Worm (Caenorhabditis elegans): Measurements from ENCODE around the gene clk-1.

Gene clk-1

DNA sequence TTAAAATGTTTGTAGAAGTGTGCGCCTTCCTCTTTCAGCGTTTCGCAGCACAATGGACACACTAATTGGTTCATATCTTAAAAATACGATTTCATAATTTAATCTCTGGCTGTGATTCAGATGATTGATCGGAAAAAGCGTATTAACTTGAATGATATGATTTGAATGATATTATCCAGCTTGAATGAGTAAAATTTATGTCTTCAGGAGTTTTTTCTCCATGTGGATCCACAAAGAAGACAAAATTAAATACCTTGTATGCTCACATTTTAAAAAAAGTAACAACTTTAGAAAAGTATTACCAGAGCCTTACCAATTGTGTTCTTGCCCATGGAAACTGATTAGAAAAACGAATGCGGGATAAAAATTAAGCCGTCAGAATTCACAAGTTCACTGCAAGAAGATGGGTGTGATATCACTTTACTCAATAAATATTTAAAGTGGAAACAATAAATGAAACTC lies 4.3 kb upstream of the clk-1 start, which contains the start of gene ztf-8 (continued):
- TF ChIP-seq B0261.1 (tag; optimal IDR thresholded peaks at IDR 0.05), result peak; percentile 2
- no peak for TF ChIP-seq nhr-27 (tag; optimal IDR thresholded peaks at IDR 0.05)
- no peak for TF ChIP-seq F57C9.4 (tag; optimal IDR thresholded peaks at IDR 0.05)
- TF ChIP-seq hmg-20 (GFP tag; IDR thresholded peaks at IDR 0.05), result no peak

DNA sequence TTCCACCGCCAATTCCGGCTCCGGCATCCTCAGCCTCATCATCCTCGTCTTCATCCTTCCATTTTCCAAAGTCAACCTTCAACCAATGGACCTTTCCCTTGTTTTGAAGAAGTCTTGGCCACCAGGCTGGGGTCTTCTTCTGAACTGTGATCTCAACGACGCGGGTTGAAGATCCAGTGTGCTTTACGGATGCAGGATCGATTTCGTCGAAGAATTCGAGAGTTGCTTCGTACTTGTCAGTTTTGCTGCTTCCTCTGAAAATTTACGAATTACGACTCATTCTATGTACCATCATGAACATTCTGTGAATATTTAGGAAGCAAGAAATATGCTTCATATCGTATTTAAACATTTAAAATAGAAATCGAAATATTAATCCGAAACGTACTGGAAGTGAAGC lies 3.4 kb upstream of the clk-1 start:
- TF ChIP-seq hsf-1 (GFP tag; IDR thresholded peaks at IDR 0.05) (peak; percentile 27; the same call in 1 of the 2 replicates), rec-8 (tag; optimal IDR thresholded peaks at IDR 0.05) (no peak), B0336.3 (GFP tag; IDR thresholded peaks at IDR 0.05) (peak; percentile 25; the same call in 1 of the 2 replicates), repo-1 (tag; optimal IDR thresholded peaks at IDR 0.05) (no peak), madf-3 (GFP tag; IDR thresholded peaks at IDR 0.05) (0 out of 2 replicates have a peak, but pooled peaks have one; percentile 58), lin-26 (GFP tag; IDR thresholded peaks at IDR 0.05) (peak; percentile 37), nhr-120 (GFP tag; IDR thresholded peaks at IDR 0.05) (no peak), mcd-1 (GFP tag; IDR thresholded peaks at IDR 0.05) (peak; percentile 17; the same call in 1 of the 2 replicates), cebp-2 (GFP tag; IDR thresholded peaks at IDR 0.05) (0 out of 2 replicates have a peak, but pooled peaks have one; percentile 50), F57A8.1 (GFP tag; optimal IDR thresholded peaks at IDR 0.05) (no peak)

DNA sequence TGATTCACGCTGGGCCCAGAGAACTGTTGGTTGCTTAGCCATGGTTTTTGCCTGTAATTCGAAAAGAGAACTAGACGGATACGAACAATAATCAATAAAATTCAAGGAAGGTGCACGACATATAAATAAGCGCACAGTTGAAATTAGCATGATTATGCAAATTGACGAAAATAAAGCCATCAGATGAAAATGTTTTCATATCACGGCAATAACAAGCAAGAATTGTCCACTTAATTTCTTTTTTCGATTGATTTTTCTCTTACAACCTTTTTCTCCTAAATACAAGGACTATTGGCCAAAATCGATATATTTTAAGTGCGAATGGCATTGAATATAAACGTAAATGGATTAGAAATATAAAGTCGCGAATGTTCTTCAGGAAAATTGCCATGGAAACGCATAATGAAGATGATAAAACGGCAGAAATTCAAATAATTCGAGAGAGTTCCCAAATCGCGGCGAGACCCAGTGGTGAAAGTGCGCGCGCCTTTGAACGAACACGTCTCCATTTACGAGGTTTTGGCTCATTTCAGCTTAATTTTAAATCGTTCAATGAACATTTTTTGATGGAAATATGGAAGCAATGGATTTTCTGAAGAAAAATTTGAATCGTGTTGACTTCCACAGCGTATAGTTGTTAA lies 2.9 kb upstream of the clk-1 start, which contains the start of the genes daf-41 and toc-1:
daf-41 (minus strand) TSS at position 51 of the 641 bp plus-strand sequence.
toc-1 (plus strand) TSS at position 537 of the 641 bp plus-strand sequence.
- TF ChIP-seq madf-6 (GFP tag; IDR thresholded peaks at IDR 0.05), result no peak
- no peak for TF ChIP-seq ceh-40 (GFP tag; IDR thresholded peaks at IDR 0.05)
- no peak for TF ChIP-seq nfya-1 (tag; optimal IDR thresholded peaks at IDR 0.05; ENCODE audit: borderline replicate concordance, insufficient read depth)
- TF ChIP-seq K11D2.4 (GFP tag; IDR thresholded peaks at IDR 0.05), result no peak
- TF ChIP-seq ZK185.1 (tag; optimal IDR thresholded peaks at IDR 0.05; ENCODE audit: poor library complexity, severe bottlenecking), result no peak
- TF ChIP-seq nhr-179 (tag; optimal IDR thresholded peaks at IDR 0.05), result no peak
- peak; percentile 39 for TF ChIP-seq lin-54 (GFP tag; optimal IDR thresholded peaks at IDR 0.05)
- TF ChIP-seq F33H1.4 (GFP tag; IDR thresholded peaks at IDR 0.05), result peak; percentile 80
- no peak for TF ChIP-seq ccch-3 (GFP tag; optimal IDR thresholded peaks at IDR 0.05)
- no peak for TF ChIP-seq Y56A3A.18 (GFP tag; IDR thresholded peaks at IDR 0.05)
- peak; percentile 15; the same call in 1 of the 2 replicates for TF ChIP-seq dox-1 (GFP tag; IDR thresholded peaks at IDR 0.05)
- peak; percentile 77 to 86 for TF ChIP-seq let-607 (tag; optimal IDR thresholded peaks at IDR 0.05)
- TF ChIP-seq hsf-1 (GFP tag; IDR thresholded peaks at IDR 0.05), result peak; percentile 83

DNA sequence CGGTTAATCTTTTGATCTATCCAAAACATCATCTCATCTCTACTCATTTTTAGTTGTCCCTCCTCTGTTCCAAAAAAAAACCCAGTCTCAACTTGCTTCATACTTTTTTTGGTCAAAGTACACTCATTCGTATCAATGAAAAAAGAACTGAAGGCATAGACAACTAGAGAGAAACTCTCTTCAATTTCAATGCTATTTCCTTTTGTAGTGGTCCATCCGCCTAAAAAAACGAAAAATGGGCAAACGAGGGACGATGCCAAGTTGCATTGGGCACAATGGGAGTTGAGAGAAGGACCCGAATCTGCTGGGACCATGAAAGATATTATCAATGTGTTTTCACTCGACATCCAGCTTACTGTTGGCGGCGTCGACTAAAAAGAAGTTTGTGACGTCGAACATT lies 2.5 kb downstream of the clk-1 start:
- TF ChIP-seq snpc-3.4 (tag; optimal IDR thresholded peaks at IDR 0.05) (no peak), hmg-1.2 (GFP tag; IDR thresholded peaks at IDR 0.05) (peak; percentile 90), nfyb-1 (GFP tag; IDR thresholded peaks at IDR 0.05) (no peak)

DNA sequence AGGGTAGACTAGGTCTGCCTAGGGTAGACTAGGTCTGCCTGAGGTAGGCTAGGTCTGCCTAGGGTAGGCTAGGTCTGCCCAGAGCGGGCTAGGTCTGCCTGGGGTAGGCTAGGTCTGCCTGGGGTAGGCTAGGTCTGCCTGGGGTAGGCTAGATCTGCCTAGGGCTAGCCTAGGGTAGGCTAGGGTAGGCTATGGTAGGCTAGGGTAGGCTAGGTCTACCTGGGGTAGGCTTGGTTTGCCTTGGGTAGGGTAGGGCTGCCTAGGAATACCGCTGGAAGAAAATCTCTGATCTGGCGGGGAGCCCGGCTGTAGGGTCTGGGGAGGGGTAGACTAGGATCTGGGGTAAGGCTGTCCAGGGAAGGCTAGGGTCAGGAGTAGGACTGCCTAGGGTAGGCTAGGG lies 7.8 kb downstream of the clk-1 start:
- TF ChIP-seq F37B4.10 (GFP tag; IDR thresholded peaks at IDR 0.05) (0 out of 2 replicates have a peak, but pooled peaks have one; percentile 81), madf-10 (tag; optimal IDR thresholded peaks at IDR 0.05) (no peak), dox-1 (GFP tag; IDR thresholded peaks at IDR 0.05) (0 out of 2 replicates have a peak, but pooled peaks have one; percentile 8), zfh-2 (GFP tag; conservative IDR thresholded peaks at IDR 0.05) (peak; percentile 58; the same call in 1 of the 2 replicates)

All from whole organism, young adult.